Fruit fly (Drosophila melanogaster) S2 (cell line): ENCODE measurements around the gene betaNACtes1.

Experiments
- CG8478 ChIP-seq: fragments of >200 bp; optimal IDR thresholded peaks from 2 replicates; lab custom pipeline; 2018
- CTCF ChIP-seq, 2 experiments: fragments of >200 bp; optimal IDR thresholded peaks; 2 replicates each; lab custom pipeline; 2018

dm6 chrX:14184062-14184611, 11.7 kb upstream of the betaNACtes1 start, which contains the start of gene CG32603:
- TF ChIP-seq CG8478 (lab: Kevin White, UChicago) (no peak), CTCF (optimal IDR thresholded peaks at IDR 0.05; lab: Kevin White, UChicago) (no peak)
